Worm (Caenorhabditis elegans) whole organism, L4 larva: Measurements from ENCODE around the gene gas-1.

Experiments
- D1046.2 ChIP-seq: fragments of 200-800 bp; sonication (Bioruptor generic); IDR thresholded peaks from 2 replicates; pipeline ENCODE4 v1.3.6; 2022; ENCODE audit warnings: missing genetic modification characterization, missing compliant biosample characterization
- F26F4.8 ChIP-seq: fragments of 200-800 bp; sonication (Bioruptor generic); conservative IDR thresholded peaks from 2 replicates; pipeline ENCODE4 v1.3.6; 2022; ENCODE audit warnings: missing genetic modification characterization, missing compliant biosample characterization
- F44E2.7 ChIP-seq: fragments of 200-800 bp; sonication (Bioruptor generic); IDR thresholded peaks from 2 replicates; pipeline ENCODE4 v2.1.2; 2022; ENCODE audit warnings: missing genetic modification characterization, missing compliant biosample characterization
- R02D3.7 ChIP-seq: fragments of 150-350 bp; sonication (generic microtip); optimal IDR thresholded peaks from 3 replicates; lab custom pipeline; 2014; ENCODE audit warnings: missing biosample characterization, missing genetic modification characterization
- T26A8.4 ChIP-seq: fragments of 200-800 bp; sonication (Bioruptor generic); IDR thresholded peaks from 2 replicates; pipeline ENCODE4 v1.3.6; 2022; ENCODE audit warnings: missing genetic modification characterization, missing compliant biosample characterization
- Y75B8A.6 ChIP-seq: fragments of 200-800 bp; sonication (Bioruptor generic); IDR thresholded peaks from 2 replicates; pipeline ENCODE4 v1.3.6; 2022; ENCODE audit warnings: missing genetic modification reagents, missing genetic modification characterization, missing compliant biosample characterization
- aha-1 ChIP-seq: fragments of 150-350 bp; peaks from one replicate; lab custom pipeline; 2014; ENCODE audit warnings: missing biosample characterization, missing genetic modification characterization
- aly-2 ChIP-seq: sonication (generic microtip); optimal IDR thresholded peaks from 2 replicates; lab custom pipeline; 2018; ENCODE audit warnings: missing biosample characterization, missing genetic modification characterization
- attf-4 ChIP-seq: sonication (generic microtip); optimal IDR thresholded peaks from 3 replicates; lab custom pipeline; 2017; ENCODE audit warnings: missing biosample characterization, missing genetic modification characterization
- ceh-20 ChIP-seq: fragments of 200-800 bp; sonication (Bioruptor generic); IDR thresholded peaks from 2 replicates; pipeline ENCODE4 v1.3.6; 2022; ENCODE audit warnings: missing genetic modification reagents, missing genetic modification characterization, missing compliant biosample characterization
- ceh-62 ChIP-seq: sonication (generic microtip); optimal IDR thresholded peaks from 2 replicates; lab custom pipeline; 2017; ENCODE audit warnings: missing biosample characterization, missing genetic modification characterization
- ces-1 ChIP-seq: fragments of 150-350 bp; sonication (generic microtip); optimal IDR thresholded peaks from 4 replicates; lab custom pipeline; 2014; ENCODE audit warnings: missing biosample characterization, missing genetic modification reagents, missing genetic modification characterization
- daf-8 ChIP-seq: fragments of 200-800 bp; sonication (Bioruptor generic); IDR thresholded peaks from 2 replicates; pipeline ENCODE4 v1.3.6; 2022; ENCODE audit warnings: missing genetic modification characterization, missing compliant biosample characterization
- dmd-6 ChIP-seq: fragments of 200-800 bp; sonication (Bioruptor generic); IDR thresholded peaks from 2 replicates; pipeline ENCODE4 v1.3.6; 2022; ENCODE audit warnings: missing genetic modification reagents, missing genetic modification characterization, missing compliant biosample characterization
- dmd-9 ChIP-seq: fragments of 200-800 bp; sonication (Bioruptor generic); IDR thresholded peaks from 2 replicates; pipeline ENCODE4 v1.3.6; 2022; ENCODE audit warnings: missing genetic modification reagents, missing genetic modification characterization, missing compliant biosample characterization
- egl-43 ChIP-seq: fragments of 200-800 bp; sonication (Bioruptor generic); IDR thresholded peaks from 2 replicates; pipeline ENCODE4 v1.3.6; 2022; ENCODE audit warnings: missing genetic modification reagents, missing genetic modification characterization, missing compliant biosample characterization
- fkh-10 ChIP-seq: fragments of 150-350 bp; optimal IDR thresholded peaks from 2 replicates; lab custom pipeline; 2014; ENCODE audit warnings: missing biosample characterization, missing genetic modification reagents, missing genetic modification characterization
- hif-1 ChIP-seq, 2 experiments: sonication (generic microtip); optimal IDR thresholded peaks; 2 replicates each; lab custom pipeline; 2016 to 2017; ENCODE audit warnings: missing compliant biosample characterization in 2 of 2, missing genetic modification characterization in 2 of 2, missing genetic modification reagents in 2 of 2, missing genotype in 2 of 2, mild to moderate bottlenecking in 1 of 2
- hlh-11 ChIP-seq: fragments of 200-800 bp; sonication (Bioruptor generic); optimal IDR thresholded peaks from 2 replicates; lab custom pipeline; 2018; ENCODE audit warnings: mild to moderate bottlenecking, missing genetic modification characterization, missing compliant biosample characterization
- hmg-1.1 ChIP-seq: fragments of 200-800 bp; sonication (Bioruptor generic); IDR thresholded peaks from 2 replicates; pipeline ENCODE4 v1.3.6; 2022; ENCODE audit warnings: missing genetic modification reagents, missing genetic modification characterization, missing compliant biosample characterization
- lim-7 ChIP-seq: fragments of 200-800 bp; sonication (Bioruptor generic); IDR thresholded peaks from 2 replicates; pipeline ENCODE4 v1.3.6; 2022; ENCODE audit warnings: missing genetic modification characterization, missing compliant biosample characterization
- lsy-2 ChIP-seq, 2 experiments: fragments of 150-350 bp in 1 of 2; sonication (generic microtip) in 1 of 2; optimal IDR thresholded peaks; 2 replicates each; lab custom pipeline; 2014 to 2017; ENCODE audit warnings: missing biosample characterization in 2 of 2, missing genetic modification characterization in 2 of 2
- mdl-1 ChIP-seq, 2 experiments: fragments of 150-350 bp in 1 of 2; sonication (generic microtip) in 1 of 2; optimal IDR thresholded peaks; 2 replicates each; lab custom pipeline; 2014 to 2017; ENCODE audit warnings: missing biosample characterization in 2 of 2, missing genetic modification characterization in 2 of 2
- mdt-29 ChIP-seq: fragments of 200-800 bp; sonication (Bioruptor generic); IDR thresholded peaks from 2 replicates; pipeline ENCODE4 v1.3.6; 2022; ENCODE audit warnings: missing genetic modification reagents, missing genetic modification characterization, missing compliant biosample characterization
- mep-1 ChIP-seq: fragments of 150-350 bp; sonication (generic microtip); optimal IDR thresholded peaks from 3 replicates; lab custom pipeline; 2014; ENCODE audit warnings: missing biosample characterization, missing genetic modification characterization
- mes-2 ChIP-seq: sonication (generic microtip); optimal IDR thresholded peaks from 2 replicates; lab custom pipeline; 2016; ENCODE audit warnings: missing genotype, mild to moderate bottlenecking, missing genetic modification characterization, missing compliant biosample characterization; ENCODE audit not compliant: poor library complexity, severe bottlenecking
- mxl-2 ChIP-seq: fragments of 200-800 bp; sonication (Bioruptor generic); conservative IDR thresholded peaks from 2 replicates; pipeline ENCODE4 v1.3.6; 2022; ENCODE audit warnings: missing genetic modification reagents, missing genetic modification characterization, missing compliant biosample characterization
- mxl-3 ChIP-seq: fragments of 200-800 bp; sonication (Bioruptor generic); optimal IDR thresholded peaks from 2 replicates; lab custom pipeline; 2018; ENCODE audit warnings: mild to moderate bottlenecking, missing genetic modification characterization, missing compliant biosample characterization
- nhr-10 ChIP-seq: fragments of 150-350 bp; optimal IDR thresholded peaks from 2 replicates; lab custom pipeline; 2014; ENCODE audit warnings: missing biosample characterization, missing genetic modification characterization
- nhr-11 ChIP-seq: fragments of 150-350 bp; optimal IDR thresholded peaks from 2 replicates; lab custom pipeline; 2014; ENCODE audit warnings: missing biosample characterization, missing genetic modification characterization
- nhr-111 ChIP-seq: fragments of 200-800 bp; sonication (Bioruptor generic); optimal IDR thresholded peaks from 2 replicates; lab custom pipeline; 2018; ENCODE audit warnings: mild to moderate bottlenecking, missing genetic modification characterization, missing compliant biosample characterization
- nhr-237 ChIP-seq: sonication (generic microtip); optimal IDR thresholded peaks from 2 replicates; lab custom pipeline; 2017; ENCODE audit warnings: missing biosample characterization, missing genetic modification characterization
- nhr-28 ChIP-seq: fragments of 150-350 bp; optimal IDR thresholded peaks from 2 replicates; lab custom pipeline; 2014; ENCODE audit warnings: missing biosample characterization, missing genetic modification characterization
- nhr-41 ChIP-seq: fragments of 200-800 bp; sonication (Bioruptor generic); IDR thresholded peaks from 2 replicates; pipeline ENCODE4 v1.3.6; 2022; ENCODE audit warnings: missing genetic modification reagents, missing genetic modification characterization, missing compliant biosample characterization
- nhr-6 ChIP-seq: fragments of 150-350 bp; optimal IDR thresholded peaks from 2 replicates; lab custom pipeline; 2014; ENCODE audit warnings: missing biosample characterization, missing genetic modification characterization
- nhr-76 ChIP-seq: fragments of 150-350 bp; optimal IDR thresholded peaks from 2 replicates; lab custom pipeline; 2014; ENCODE audit warnings: missing biosample characterization, missing genetic modification characterization
- php-3 ChIP-seq: fragments of 200-800 bp; sonication (Bioruptor generic); IDR thresholded peaks from 2 replicates; pipeline ENCODE4 v1.3.6; 2022; ENCODE audit warnings: missing genetic modification reagents, missing genetic modification characterization, missing compliant biosample characterization
- sdz-12 ChIP-seq: fragments of 200-800 bp; sonication (Bioruptor generic); optimal IDR thresholded peaks from 2 replicates; lab custom pipeline; 2018; ENCODE audit warnings: mild to moderate bottlenecking, missing genetic modification characterization, missing compliant biosample characterization
- set-16 ChIP-seq: fragments of 200-800 bp; sonication (Bioruptor generic); IDR thresholded peaks from 2 replicates; pipeline ENCODE4 v1.3.6; 2022; ENCODE audit warnings: missing genetic modification reagents, missing genetic modification characterization, missing compliant biosample characterization
- skn-1 ChIP-seq: fragments of 150-350 bp; optimal IDR thresholded peaks from 2 replicates; lab custom pipeline; 2014; ENCODE audit warnings: missing biosample characterization, missing genetic modification characterization
- unc-130 ChIP-seq: sonication (generic microtip); optimal IDR thresholded peaks from 2 replicates; lab custom pipeline; 2016; ENCODE audit warnings: missing genetic modification reagents, missing genetic modification characterization, missing compliant biosample characterization
- unc-39 ChIP-seq: sonication (generic microtip); optimal IDR thresholded peaks from 2 replicates; lab custom pipeline; 2017; ENCODE audit warnings: missing biosample characterization, missing genetic modification characterization
- unc-62 ChIP-seq, 3 experiments: fragments of 150-350 bp in 1 of 3; sonication (generic microtip); optimal IDR thresholded peaks in 2 of 3; peaks in 1 of 3; 1 replicate in 1 of 3; 2 replicates in 2 of 3; lab custom pipeline; 2014 to 2017; ENCODE audit warnings: missing biosample characterization in 3 of 3, missing genetic modification characterization in 3 of 3, missing genetic modification reagents in 3 of 3, missing genotype in 1 of 3
- vab-7 ChIP-seq: fragments of 200-800 bp; sonication (Bioruptor generic); IDR thresholded peaks from 2 replicates; pipeline ENCODE4 v1.3.6; 2022; ENCODE audit warnings: missing genetic modification reagents, missing genetic modification characterization, missing compliant biosample characterization
- zag-1 ChIP-seq: fragments of 150-350 bp; optimal IDR thresholded peaks from 2 replicates; lab custom pipeline; 2014; ENCODE audit warnings: missing biosample characterization, missing genetic modification characterization
- zfp-2 ChIP-seq: sonication (generic microtip); optimal IDR thresholded peaks from 2 replicates; lab custom pipeline; 2016; ENCODE audit warnings: mild to moderate bottlenecking, missing genetic modification characterization, missing compliant biosample characterization
- zfp-3 ChIP-seq: fragments of 200-800 bp; sonication (Bioruptor generic); conservative IDR thresholded peaks from 2 replicates; pipeline ENCODE4 v1.3.6; 2022; ENCODE audit warnings: missing genetic modification reagents, missing genetic modification characterization, missing compliant biosample characterization
- ztf-7 ChIP-seq: fragments of 150-350 bp; optimal IDR thresholded peaks from 2 replicates; lab custom pipeline; 2014; ENCODE audit warnings: missing biosample characterization, missing genetic modification characterization

Gene gas-1

DNA sequence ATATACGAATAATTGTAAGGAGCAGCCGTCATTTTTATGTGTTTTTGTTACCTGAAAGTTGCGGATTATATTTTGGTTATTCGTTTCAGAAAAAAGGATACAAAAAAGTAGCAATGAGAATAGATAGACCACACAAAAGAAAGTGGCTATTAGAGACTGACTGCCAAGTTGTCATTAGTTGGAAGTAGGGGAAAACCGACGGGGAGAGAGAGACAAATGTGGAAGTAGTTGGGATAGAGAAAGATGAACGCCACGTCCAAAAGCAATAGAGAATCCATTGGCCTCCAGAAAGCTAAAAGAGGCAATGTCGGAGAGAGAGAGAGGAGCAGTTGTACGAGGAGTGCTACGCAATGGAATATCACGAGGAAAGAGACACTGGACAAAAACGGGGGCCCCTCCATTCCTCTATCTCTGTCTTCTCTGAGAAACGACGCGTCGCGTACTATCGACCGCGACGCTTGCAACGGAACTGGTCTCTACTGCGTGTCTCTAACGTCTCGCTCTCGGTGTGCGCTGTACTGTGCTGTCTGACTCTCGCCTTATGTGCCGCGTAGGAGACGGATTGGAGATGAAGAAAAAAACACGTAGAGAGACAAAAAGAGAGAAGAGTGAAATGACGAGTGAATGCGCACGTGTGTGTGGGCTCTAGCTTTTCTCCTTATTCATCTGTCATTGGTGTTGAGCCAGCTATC lies 16.5 kb upstream of the gas-1 start, which contains the start of gene rab-14 (continued):
- TF ChIP-seq hlh-11 (peak; percentile 80), sdz-12 (GFP tag; lab: Kevin White, UChicago) (no peak), ces-1 (GFP tag; lab: Kevin White, UChicago) (no peak), nhr-10 (tag; lab: Kevin White, UChicago) (no peak), nhr-76 (no peak), D1046.2 (GFP tag; lab: Robert Waterston, UW) (no peak), R02D3.7 (tag; lab: Kevin White, UChicago) (no peak), F26F4.8 (GFP tag; lab: Robert Waterston, UW) (no peak), attf-4 (tag; lab: Kevin White, UChicago) (no peak), aly-2 (tag; lab: Kevin White, UChicago) (no peak), unc-62 (GFP tag; optimal IDR thresholded peaks at IDR 0.05 in 1 of 2; lab: Kevin White, UChicago) (peak in 1 of 2 experiments; percentile 90), unc-62 (tag; optimal IDR thresholded peaks at IDR 0.05; lab: Kevin White, UChicago) (no peak), ztf-7 (no peak), F44E2.7 (GFP tag; lab: Robert Waterston, UW) (no peak), dmd-9 (no peak), T26A8.4 (GFP tag; lab: Robert Waterston, UW) (0 out of 2 replicates have a peak, but pooled peaks have one; percentile 29), Y75B8A.6 (GFP tag; lab: Robert Waterston, UW) (no peak), daf-8 (no peak), zfp-3 (no peak), ceh-62 (no peak), nhr-237 (tag; lab: Kevin White, UChicago) (no peak), skn-1 (peak; percentile 12), ceh-20 (GFP tag; lab: Robert Waterston, UW) (peak; percentile 57; the same call in 1 of the 2 replicates), nhr-111 (GFP tag; lab: Kevin White, UChicago) (no peak)

- TF ChIP-seq nhr-28 (tag; lab: Kevin White, UChicago), result no peak
- TF ChIP-seq aha-1 (tag; lab: Kevin White, UChicago), result peak; percentile 74
- TF ChIP-seq unc-130 (GFP tag; lab: Kevin White, UChicago), result no peak
- TF ChIP-seq egl-43, result peak; percentile 66
- no peak for TF ChIP-seq mxl-2
- peak; percentile 24 for TF ChIP-seq mes-2 (tag; lab: Kevin White, UChicago)
- 0 out of 2 replicates have a peak, but pooled peaks have one; percentile 20 for TF ChIP-seq lim-7 (GFP tag; lab: Robert Waterston, UW)
- no peak for TF ChIP-seq nhr-41
- 0 out of 2 replicates have a peak, but pooled peaks have one; percentile 5 for TF ChIP-seq php-3 (GFP tag; lab: Robert Waterston, UW)
- peak; percentile 68; the same call in 1 of the 2 replicates for TF ChIP-seq T26A8.4 (GFP tag; lab: Robert Waterston, UW)
- TF ChIP-seq, all 104 proteins: peak for 6
These were observed 14.0 kb upstream of the gas-1 start for ce11 chrX:15604236-15604635.

DNA sequence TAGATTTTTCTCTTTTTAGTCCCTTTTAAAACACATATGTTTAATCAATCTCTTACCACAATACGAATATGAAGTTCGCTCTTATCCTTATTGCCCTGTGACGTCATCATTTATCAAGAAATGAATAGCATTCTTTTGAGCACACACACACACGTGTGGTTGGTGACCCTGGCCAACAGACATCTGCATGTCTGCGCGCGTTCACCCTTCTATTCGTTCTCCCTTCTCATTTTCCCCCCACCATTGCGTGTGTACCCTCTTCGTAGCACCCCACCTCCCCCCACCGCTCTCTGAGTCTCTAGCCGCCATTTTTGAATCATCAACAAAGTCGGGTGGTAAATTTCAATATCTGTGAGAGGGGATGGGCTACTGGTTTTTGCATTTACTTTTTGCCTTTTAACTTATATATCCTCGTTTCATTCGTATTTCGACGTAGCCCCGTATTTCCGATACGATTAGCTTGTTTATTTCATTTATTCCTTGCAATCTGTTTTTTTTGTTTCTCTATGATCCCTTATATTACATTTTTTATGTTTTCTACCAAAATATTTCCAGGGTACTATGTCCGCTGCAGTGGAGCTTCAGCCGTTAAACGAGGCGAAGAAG lies 10.4 kb upstream of the gas-1 start, which contains the start of gene ent-2:
Gene ent-2, plus strand, starts transcription at position 556 of the 606 bp plus-strand sequence.
- TF ChIP-seq lsy-2 (tag; optimal IDR thresholded peaks at IDR 0.05; lab: Kevin White, UChicago) (peak in 1 of 2 experiments; percentile 40), hif-1 (tag; optimal IDR thresholded peaks at IDR 0.05; lab: Kevin White, UChicago) (peak in 1 of 2 experiments; percentile 1), mep-1 (tag; lab: Kevin White, UChicago) (peak; percentile 68), zfp-2 (no peak), aha-1 (tag; lab: Kevin White, UChicago) (peak; percentile 13), unc-62 (GFP tag; optimal IDR thresholded peaks at IDR 0.05 in 1 of 2; lab: Kevin White, UChicago) (no peak), unc-62 (tag; optimal IDR thresholded peaks at IDR 0.05; lab: Kevin White, UChicago) (no peak), fkh-10 (GFP tag; lab: Kevin White, UChicago) (peak; percentile 71), mdt-29 (no peak), nhr-6 (peak; percentile 64), hmg-1.1 (peak; percentile 70), dmd-6 (GFP tag; lab: Robert Waterston, UW) (peak; percentile 19; the same call in 1 of the 2 replicates), set-16 (0 out of 2 replicates have a peak, but pooled peaks have one; percentile 13), mdl-1 (tag; optimal IDR thresholded peaks at IDR 0.05; lab: Kevin White, UChicago) (peak in 1 of 2 experiments; percentile 84), unc-39 (tag; lab: Kevin White, UChicago) (no peak), vab-7 (GFP tag; lab: Robert Waterston, UW) (no peak), zag-1 (tag; lab: Kevin White, UChicago) (no peak), mxl-3 (peak; percentile 50), nhr-11 (tag; lab: Kevin White, UChicago) (peak; percentile 17)
